Worm (Caenorhabditis elegans) whole organism, early embryonic: ENCODE results near the gene odr-10.
A peak's percentile ranks its signal among the peaks of the same experiment; 100 is the strongest.

Experiments used
- B0310.2 ChIP-seq: sonication (generic microtip); optimal IDR thresholded peaks from 2 replicates; lab custom pipeline; 2016; ENCODE audit warnings: mild to moderate bottlenecking, missing genetic modification characterization, missing compliant biosample characterization
- F13C5.2 ChIP-seq: sonication (generic microtip); optimal IDR thresholded peaks from 2 replicates; lab custom pipeline; 2017; ENCODE audit warnings: mild to moderate bottlenecking, missing genetic modification characterization, inconsistent platforms, missing compliant biosample characterization
- aly-1 ChIP-seq: sonication (generic microtip); optimal IDR thresholded peaks from 2 replicates; lab custom pipeline; 2016; ENCODE audit warnings: missing genetic modification characterization, missing compliant biosample characterization
- ama-1 ChIP-seq: fragments of 150-350 bp; optimal IDR thresholded peaks from 2 replicates; lab custom pipeline; 2014
- ceh-13 ChIP-seq: fragments of 200-800 bp; sonication (Bioruptor generic); optimal IDR thresholded peaks from 2 replicates; lab custom pipeline; 2018; ENCODE audit warnings: mild to moderate bottlenecking, missing genetic modification characterization, missing compliant biosample characterization
- ceh-36 ChIP-seq: sonication (generic microtip); optimal IDR thresholded peaks from 2 replicates; lab custom pipeline; 2016; ENCODE audit warnings: missing genetic modification characterization, inconsistent platforms, missing compliant biosample characterization
- ets-7 ChIP-seq: sonication (generic microtip); optimal IDR thresholded peaks from 2 replicates; lab custom pipeline; 2016; ENCODE audit warnings: missing genotype, missing genetic modification characterization, missing compliant biosample characterization
- flt-1 ChIP-seq: fragments of 200-800 bp; sonication (Bioruptor generic); IDR thresholded peaks from 2 replicates; pipeline ENCODE4 v1.3.6; 2022; ENCODE audit warnings: missing genetic modification characterization, missing compliant biosample characterization
- hmbx-1 ChIP-seq: sonication (generic microtip); optimal IDR thresholded peaks from 2 replicates; lab custom pipeline; 2016; ENCODE audit warnings: mild to moderate bottlenecking, missing genetic modification characterization, missing compliant biosample characterization
- hmg-4 ChIP-seq: fragments of 200-800 bp; sonication (Bioruptor generic); optimal IDR thresholded peaks from 2 replicates; lab custom pipeline; 2018; ENCODE audit warnings: mild to moderate bottlenecking, missing genetic modification characterization, missing compliant biosample characterization
- hnd-1 ChIP-seq: sonication (generic microtip); optimal IDR thresholded peaks from 2 replicates; lab custom pipeline; 2016; ENCODE audit warnings: missing genetic modification characterization, missing compliant biosample characterization
- pes-1 ChIP-seq: fragments of 200-800 bp; sonication (Bioruptor generic); IDR thresholded peaks from 2 replicates; pipeline ENCODE4 v1.3.6; 2022; ENCODE audit warnings: missing genetic modification reagents, missing genetic modification characterization, missing compliant biosample characterization
- scrt-1 ChIP-seq: fragments of 200-800 bp; sonication (Bioruptor generic); IDR thresholded peaks from 2 replicates; pipeline ENCODE4 v1.3.6; 2022; ENCODE audit warnings: missing genetic modification characterization, missing compliant biosample characterization
- sea-1 ChIP-seq: fragments of 200-800 bp; sonication (Bioruptor generic); conservative IDR thresholded peaks from 2 replicates; pipeline ENCODE4 v1.3.6; 2022; ENCODE audit warnings: missing genetic modification characterization, missing compliant biosample characterization
- tbx-11 ChIP-seq: fragments of 200-800 bp; sonication (Bioruptor generic); IDR thresholded peaks from 2 replicates; pipeline ENCODE4 v1.3.6; 2022; ENCODE audit warnings: missing genetic modification characterization, missing compliant biosample characterization
- tbx-37 ChIP-seq: fragments of 200-800 bp; sonication (Bioruptor generic); conservative IDR thresholded peaks from 2 replicates; pipeline ENCODE4 v1.3.6; 2022; ENCODE audit warnings: missing genetic modification reagents, missing genetic modification characterization, missing compliant biosample characterization
- tra-4 ChIP-seq: sonication (generic microtip); optimal IDR thresholded peaks from 2 replicates; lab custom pipeline; 2017; ENCODE audit warnings: missing genetic modification characterization, missing compliant biosample characterization

The odr-10 gene

DNA sequence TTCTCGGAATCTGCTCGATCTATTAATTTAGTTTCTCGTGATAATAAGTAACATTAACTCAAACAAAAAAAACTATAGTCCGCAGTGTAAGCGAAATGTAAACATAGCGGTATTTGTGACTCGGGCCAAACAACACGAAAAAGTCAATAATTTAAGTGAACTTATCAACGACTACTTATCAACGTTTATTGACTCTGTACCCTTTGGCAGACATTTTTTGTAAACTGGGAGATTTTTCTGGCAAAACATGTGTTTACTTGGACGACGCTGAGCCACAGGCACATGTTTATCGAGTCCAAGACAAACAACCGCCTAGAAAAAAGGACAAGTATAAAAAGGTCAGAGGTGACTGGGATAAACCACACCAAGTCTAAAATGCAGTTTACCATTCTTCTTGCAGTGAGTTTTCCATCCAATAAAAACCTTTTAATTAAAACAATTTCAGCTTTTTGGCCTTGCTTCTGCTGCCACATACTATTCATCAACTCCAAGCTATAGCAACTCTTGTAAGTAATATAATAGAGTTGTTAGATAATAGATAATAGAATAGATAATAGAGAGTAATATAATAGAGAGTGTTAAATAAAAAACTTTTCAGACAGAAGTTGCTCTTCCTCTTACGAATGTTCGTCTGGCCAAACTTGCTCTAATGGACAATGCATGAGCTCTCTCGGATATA lies 21.2 kb downstream of the odr-10 start, which contains the start of gene C53B7.3:
C53B7.3 (plus strand) TSS at position 362 of the 679 bp plus-strand sequence.
- TF ChIP-seq aly-1 = no peak
- no peak for TF ChIP-seq hnd-1 (tag; lab: Kevin White, UChicago)
- no peak for TF ChIP-seq flt-1 (GFP tag; lab: Robert Waterston, UW)
- no peak for TF ChIP-seq tra-4
- TF ChIP-seq hmg-4 (GFP tag; lab: Kevin White, UChicago) = no peak
- no peak for TF ChIP-seq tbx-37
- TF ChIP-seq pes-1 (GFP tag; lab: Robert Waterston, UW) = no peak
- TF ChIP-seq ama-1 (lab: Kevin White, UChicago) = no peak
- TF ChIP-seq scrt-1 (GFP tag; lab: Robert Waterston, UW) = no peak
- no peak for TF ChIP-seq tbx-11 (GFP tag; lab: Robert Waterston, UW)
- TF ChIP-seq ets-7 = no peak
- no peak for TF ChIP-seq B0310.2 (tag; lab: Kevin White, UChicago)
- no peak for TF ChIP-seq ceh-13 (GFP tag; lab: Kevin White, UChicago)
- TF ChIP-seq hmbx-1 = no peak
- TF ChIP-seq ceh-36 (tag; lab: Kevin White, UChicago) = no peak
- no peak for TF ChIP-seq F13C5.2 (tag; lab: Kevin White, UChicago)

DNA sequence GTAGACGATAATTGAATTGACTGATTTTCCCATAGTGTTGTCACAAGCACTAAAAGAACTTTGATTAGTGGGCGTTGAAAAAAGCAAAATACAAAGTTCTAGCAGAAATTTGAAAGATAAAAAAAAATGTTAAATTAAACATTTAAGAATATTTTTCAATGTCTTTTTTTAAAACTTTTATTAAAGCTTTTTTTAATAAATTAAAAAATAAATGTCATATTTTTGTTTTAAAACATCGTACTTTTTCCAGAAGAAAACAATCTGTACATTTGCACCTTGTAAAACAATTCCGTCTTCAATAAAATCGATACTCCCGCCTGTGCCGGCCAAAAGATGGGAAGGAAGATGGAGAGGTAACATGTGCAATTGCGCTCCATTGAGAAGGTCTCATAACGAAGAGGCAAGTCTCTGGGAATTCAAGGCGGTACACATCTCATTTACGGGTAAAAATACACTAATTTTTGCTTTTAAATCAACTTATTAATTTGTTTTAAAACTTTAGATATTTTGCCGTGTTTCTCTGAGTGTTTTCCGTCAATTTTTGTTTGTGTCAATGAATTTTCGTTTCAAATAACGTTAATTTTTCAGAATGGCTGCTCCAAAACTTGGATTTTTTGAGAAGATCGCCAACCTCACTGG lies 24.9 kb downstream of the odr-10 start, which contains the start of the genes glr-6 and asg-2:
glr-6 (minus strand) TSS at position 51 of the 639 bp plus-strand sequence.
asg-2 (plus strand) TSS at position 589 of the 639 bp plus-strand sequence.
- TF ChIP-seq tbx-11 (GFP tag; lab: Robert Waterston, UW) (no peak), F13C5.2 (tag; lab: Kevin White, UChicago) (peak; percentile 42), tbx-37 (no peak)

DNA sequence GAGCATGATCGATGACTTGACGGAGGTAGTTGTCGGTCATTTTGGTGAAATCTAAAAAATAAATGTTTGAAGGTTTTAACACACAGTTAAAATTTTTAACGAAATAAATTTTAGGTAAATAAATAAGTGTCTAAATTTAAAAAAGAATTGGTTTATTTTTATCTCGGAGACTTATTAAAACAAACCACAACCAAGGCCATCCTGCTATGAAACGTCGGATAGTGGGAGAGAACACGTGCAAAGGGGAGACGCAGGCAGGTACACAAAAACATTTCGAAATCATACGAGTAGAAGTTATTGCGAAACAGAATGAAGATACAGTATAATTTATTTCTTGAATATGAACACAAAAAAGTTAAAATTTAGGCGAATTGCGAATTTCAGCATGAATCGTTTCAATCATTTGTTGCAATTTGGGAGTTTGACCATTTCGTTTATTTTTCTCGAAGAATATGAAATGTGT lies 29.6 kb downstream of the odr-10 start, which contains the start of gene F41B4.3:
F41B4.3 (minus strand) TSS at position 51 of the 463 bp plus-strand sequence.
- TF ChIP-seq flt-1 (GFP tag; lab: Robert Waterston, UW) (no peak), scrt-1 (GFP tag; lab: Robert Waterston, UW) (no peak), tbx-11 (GFP tag; lab: Robert Waterston, UW) (no peak), aly-1 (no peak), tra-4 (no peak), hmg-4 (GFP tag; lab: Kevin White, UChicago) (no peak), ceh-36 (tag; lab: Kevin White, UChicago) (no peak), hmbx-1 (no peak)

DNA sequence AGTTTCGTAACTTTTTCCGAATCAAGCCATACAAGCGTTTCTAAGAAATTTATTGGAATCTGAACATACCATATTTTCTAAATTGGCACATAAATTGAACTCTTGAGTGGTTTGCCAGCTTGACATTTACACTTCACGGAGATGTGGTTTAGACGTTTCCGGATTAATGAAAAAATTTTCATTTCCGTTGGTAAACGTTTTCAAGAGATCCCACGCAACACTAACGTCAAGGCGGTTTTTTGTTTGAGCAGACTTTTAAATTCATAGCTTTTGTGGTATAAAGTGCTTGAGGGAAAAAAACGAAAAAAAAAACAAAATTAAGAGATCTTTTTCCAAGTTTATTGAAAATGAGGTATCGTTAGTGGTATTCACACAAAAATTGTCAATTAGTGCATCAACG lies 30.6 kb downstream of the odr-10 start, which contains the start of gene F41B4.2:
F41B4.2 (minus strand) TSS at position 101 of the 400 bp plus-strand sequence.
- TF ChIP-seq sea-1 = no peak
- no peak for TF ChIP-seq tbx-11 (GFP tag; lab: Robert Waterston, UW)
- TF ChIP-seq ceh-36 (tag; lab: Kevin White, UChicago) = no peak
- no peak for TF ChIP-seq F13C5.2 (tag; lab: Kevin White, UChicago)
- TF ChIP-seq aly-1 = no peak
- TF ChIP-seq ama-1 (lab: Kevin White, UChicago) = no peak
- TF ChIP-seq hmbx-1 = no peak
- no peak for TF ChIP-seq tra-4
- no peak for TF ChIP-seq tbx-37
- no peak for TF ChIP-seq flt-1 (GFP tag; lab: Robert Waterston, UW)
- no peak for TF ChIP-seq hnd-1 (tag; lab: Kevin White, UChicago)
- TF ChIP-seq hmg-4 (GFP tag; lab: Kevin White, UChicago) = no peak
- no peak for TF ChIP-seq scrt-1 (GFP tag; lab: Robert Waterston, UW)
- TF ChIP-seq pes-1 (GFP tag; lab: Robert Waterston, UW) = no peak
- no peak for TF ChIP-seq ets-7
- TF ChIP-seq ceh-13 (GFP tag; lab: Kevin White, UChicago) = no peak
- TF ChIP-seq B0310.2 (tag; lab: Kevin White, UChicago) = no peak

DNA sequence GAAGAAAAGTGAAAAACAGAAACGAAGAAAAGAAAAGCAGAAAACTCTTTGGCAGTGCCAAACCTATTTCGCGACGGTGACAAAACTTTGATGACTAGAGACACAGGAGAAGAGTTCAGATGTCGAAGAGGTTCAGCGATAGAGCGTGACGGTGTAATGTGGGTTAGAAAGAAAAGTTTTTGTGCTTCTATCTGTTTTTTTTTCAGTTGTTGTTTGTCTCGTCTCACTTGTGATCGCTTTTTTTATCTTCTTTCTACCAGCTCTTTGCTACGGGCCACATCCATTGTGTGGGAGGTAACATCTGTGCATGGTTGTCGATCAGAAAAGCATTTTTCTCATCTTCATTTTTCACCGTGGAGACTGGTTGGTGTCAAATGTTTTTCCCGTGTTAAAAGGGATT lies 39.9 kb downstream of the odr-10 start, which contains the start of gene F41B4.1:
F41B4.1 (minus strand) TSS at position 23 of the 400 bp plus-strand sequence.
- TF ChIP-seq hmg-4 (GFP tag; lab: Kevin White, UChicago) (no peak), tbx-11 (GFP tag; lab: Robert Waterston, UW) (no peak), hmbx-1 (no peak), pes-1 (GFP tag; lab: Robert Waterston, UW) (no peak), ets-7 (no peak), flt-1 (GFP tag; lab: Robert Waterston, UW) (no peak), B0310.2 (tag; lab: Kevin White, UChicago) (no peak), hnd-1 (tag; lab: Kevin White, UChicago) (no peak), scrt-1 (GFP tag; lab: Robert Waterston, UW) (no peak), sea-1 (no peak), tra-4 (no peak), ceh-13 (GFP tag; lab: Kevin White, UChicago) (no peak), F13C5.2 (tag; lab: Kevin White, UChicago) (no peak), ceh-36 (tag; lab: Kevin White, UChicago) (no peak), ama-1 (lab: Kevin White, UChicago) (no peak), aly-1 (no peak), tbx-37 (no peak)

DNA sequence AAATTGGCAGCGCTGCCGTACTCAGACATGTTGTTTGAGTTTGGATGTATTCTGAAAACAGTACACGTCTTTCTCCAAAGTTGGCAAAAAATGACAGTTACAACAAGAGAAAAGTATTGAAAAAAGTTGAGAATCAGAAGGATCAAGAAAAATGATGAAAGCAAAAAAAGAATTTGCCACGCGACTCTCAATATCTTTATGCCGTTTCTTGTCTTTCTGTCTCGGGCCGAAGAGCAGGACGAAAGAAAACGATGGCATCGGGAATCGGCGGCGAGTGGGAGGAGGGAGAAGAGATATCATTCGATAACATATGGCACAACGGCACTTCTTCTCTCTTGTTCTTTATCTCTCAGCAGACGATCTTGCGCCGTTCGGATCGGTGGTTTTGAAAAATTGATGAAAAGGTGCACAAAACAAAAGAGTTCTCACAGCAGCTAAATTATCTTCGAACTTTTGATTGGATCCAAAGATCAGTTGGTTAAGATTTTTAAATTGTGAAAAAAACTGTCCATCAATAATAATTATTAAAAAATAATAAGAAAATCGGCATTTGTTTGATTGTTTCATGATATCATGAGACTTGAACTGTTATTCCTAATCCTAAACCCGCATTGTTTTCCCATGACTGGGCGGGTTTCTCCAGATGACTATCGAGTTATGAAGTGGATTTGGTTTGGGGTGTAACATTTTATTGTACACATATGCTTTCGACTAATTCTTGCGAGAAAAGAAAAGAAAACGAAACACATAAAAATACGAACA lies 42.3 kb downstream of the odr-10 start, which contains the start of gene gei-15:
gei-15 (minus strand) TSS at position 51 of the 762 bp plus-strand sequence.
- TF ChIP-seq scrt-1 (GFP tag; lab: Robert Waterston, UW) = no peak
- no peak for TF ChIP-seq tra-4
- no peak for TF ChIP-seq ceh-13 (GFP tag; lab: Kevin White, UChicago)
